Fruit fly (Drosophila melanogaster) whole organism, embryonic: ENCODE results near the gene CG10470.
A peak's percentile ranks its signal among the peaks of the same experiment; 100 is the strongest.

ENCODE experiments used
- Asciz ChIP-seq: fragments of 200-800 bp; sonication (Bioruptor generic); optimal IDR thresholded peaks from 2 replicates; lab custom pipeline; 2017; ENCODE audit warnings: missing biosample characterization, mild to moderate bottlenecking, missing genetic modification characterization, missing genetic modification reagents
- BEAF-32 ChIP-seq: fragments of 200-800 bp; sonication (Bioruptor generic); optimal IDR thresholded peaks from 3 replicates; lab custom pipeline; 2017; ENCODE audit warnings: missing biosample characterization, missing genetic modification characterization, mild to moderate bottlenecking, moderate library complexity, missing genetic modification reagents
- CG10321 ChIP-seq: fragments of 200-800 bp; sonication (Bioruptor generic); IDR thresholded peaks from 2 replicates; pipeline ENCODE4 v1.3.6; 2022; ENCODE audit warnings: missing biosample characterization, missing genetic modification characterization
- CG10366 ChIP-seq: fragments of 200-800 bp; sonication (Bioruptor generic); IDR thresholded peaks from 2 replicates; pipeline ENCODE4 v1.3.6; 2022; ENCODE audit warnings: missing biosample characterization, missing genetic modification characterization
- CG10543 ChIP-seq: fragments of 200-800 bp; sonication (Bioruptor generic); optimal IDR thresholded peaks from 3 replicates; lab custom pipeline; 2017; ENCODE audit warnings: missing biosample characterization, mild to moderate bottlenecking, missing genetic modification characterization, moderate library complexity
- CG12769 ChIP-seq: fragments of 200-800 bp; sonication (Bioruptor generic); optimal IDR thresholded peaks from 2 replicates; lab custom pipeline; 2019; ENCODE audit warnings: missing biosample characterization, mild to moderate bottlenecking, missing genetic modification characterization, moderate library complexity
- CG14667 ChIP-seq: fragments of 200-800 bp; sonication (Bioruptor generic); IDR thresholded peaks from 2 replicates; pipeline ENCODE4 v1.3.6; 2022; ENCODE audit warnings: missing biosample characterization, missing genetic modification characterization
- CG14965 ChIP-seq: fragments of 200-800 bp; sonication (Bioruptor generic); optimal IDR thresholded peaks from 2 replicates; lab custom pipeline; 2016; ENCODE audit warnings: missing biosample characterization, missing genetic modification characterization, borderline replicate concordance
- CG1602 ChIP-seq: fragments of 200-800 bp; sonication (Bioruptor generic); optimal IDR thresholded peaks from 3 replicates; lab custom pipeline; 2016; ENCODE audit warnings: missing biosample characterization, missing genetic modification characterization
- CG17912 ChIP-seq: fragments of 200-800 bp; sonication (Bioruptor generic); optimal IDR thresholded peaks from 2 replicates; lab custom pipeline; 2018; ENCODE audit warnings: missing biosample characterization, mild to moderate bottlenecking, missing genetic modification characterization
- CG1832 ChIP-seq: fragments of 200-800 bp; sonication (Bioruptor generic); optimal IDR thresholded peaks from 2 replicates; lab custom pipeline; 2017; ENCODE audit warnings: missing biosample characterization, mild to moderate bottlenecking, missing genetic modification characterization, inconsistent platforms
- CG3726 ChIP-seq: fragments of 200-800 bp; sonication (Bioruptor generic); IDR thresholded peaks from 3 replicates; pipeline ENCODE4, ENCODE4 v1.3.6; 2022; ENCODE audit warnings: missing biosample characterization, missing genetic modification characterization
- CG4404 ChIP-seq: fragments of 200-800 bp; sonication (Bioruptor generic); IDR thresholded peaks from 2 replicates; pipeline ENCODE4 v1.3.6; 2022; ENCODE audit warnings: missing biosample characterization, missing genetic modification characterization
- CG5180 ChIP-seq: fragments of 200-800 bp; sonication (Bioruptor generic); optimal IDR thresholded peaks from 3 replicates; lab custom pipeline; 2017; ENCODE audit warnings: missing biosample characterization, missing genetic modification characterization, mild to moderate bottlenecking, moderate library complexity, missing genetic modification reagents
- CG8359 ChIP-seq: fragments of 200-800 bp; sonication (Bioruptor generic); optimal IDR thresholded peaks from 2 replicates; lab custom pipeline; 2017; ENCODE audit warnings: missing biosample characterization, mild to moderate bottlenecking, missing genetic modification characterization, borderline replicate concordance
- CG9437 ChIP-seq: fragments of 200-800 bp; sonication (Bioruptor generic); optimal IDR thresholded peaks from 2 replicates; lab custom pipeline; 2018; ENCODE audit warnings: missing biosample characterization, mild to moderate bottlenecking, missing genetic modification characterization
- CHES-1-like ChIP-seq: fragments of 200-800 bp; sonication (Bioruptor generic); optimal IDR thresholded peaks from 2 replicates; lab custom pipeline; 2016; ENCODE audit warnings: missing biosample characterization, missing genetic modification characterization
- Dek ChIP-seq: fragments of 200-800 bp; sonication (Bioruptor generic); optimal IDR thresholded peaks from 3 replicates; lab custom pipeline; 2019; ENCODE audit warnings: missing biosample characterization, mild to moderate bottlenecking, missing genetic modification characterization, moderate library complexity
- Fer1 ChIP-seq: fragments of 200-800 bp; sonication (Bioruptor generic); optimal IDR thresholded peaks from 2 replicates; lab custom pipeline; 2017; ENCODE audit warnings: missing biosample characterization, mild to moderate bottlenecking, missing genetic modification characterization
- HLH3B ChIP-seq: fragments of 200-800 bp; sonication (Bioruptor generic); IDR thresholded peaks from 2 replicates; pipeline ENCODE4 v1.3.6; 2022; ENCODE audit warnings: missing biosample characterization, missing genetic modification characterization
- HLH4C ChIP-seq: fragments of 200-800 bp; sonication (Bioruptor generic); IDR thresholded peaks from 3 replicates; pipeline ENCODE4 v1.3.6; 2022; ENCODE audit warnings: missing biosample characterization, missing genetic modification characterization; ENCODE audit not compliant: partially characterized antibody
- Jarid2 ChIP-seq: fragments of 200-800 bp; sonication (Bioruptor generic); optimal IDR thresholded peaks from 3 replicates; lab custom pipeline; 2017; ENCODE audit warnings: mild to moderate bottlenecking, missing biosample characterization, missing genetic modification reagents, missing genetic modification characterization
- MTF-1 ChIP-seq: fragments of 200-800 bp; sonication (Bioruptor generic); optimal IDR thresholded peaks from 2 replicates; lab custom pipeline; 2018; ENCODE audit warnings: missing biosample characterization, mild to moderate bottlenecking, missing genetic modification characterization, borderline replicate concordance
- NFAT ChIP-seq: fragments of 200-800 bp; sonication (Bioruptor generic); IDR thresholded peaks from 2 replicates; pipeline ENCODE4 v1.3.6; 2022; ENCODE audit warnings: missing biosample characterization, missing genetic modification characterization
- Nf-YC ChIP-seq: fragments of 200-800 bp; optimal IDR thresholded peaks from 3 replicates; lab custom pipeline; 2019; ENCODE audit warnings: missing biosample characterization, mild to moderate bottlenecking, missing genetic modification characterization, moderate library complexity
- NfI ChIP-seq: fragments of 200-800 bp; sonication (Bioruptor generic); optimal IDR thresholded peaks from 3 replicates; lab custom pipeline; 2018; ENCODE audit warnings: missing biosample characterization, mild to moderate bottlenecking, missing genetic modification characterization, moderate library complexity
- Rfx ChIP-seq: fragments of 200-800 bp; sonication (Bioruptor generic); IDR thresholded peaks from 2 replicates; pipeline ENCODE4 v1.3.6; 2022; ENCODE audit warnings: missing biosample characterization, missing genetic modification characterization
- Sin3A ChIP-seq: fragments of >200 bp; optimal IDR thresholded peaks from 2 replicates; lab custom pipeline; 2018
- bab2 ChIP-seq: fragments of 200-800 bp; sonication (Bioruptor generic); optimal IDR thresholded peaks from 2 replicates; lab custom pipeline; 2016; ENCODE audit warnings: missing biosample characterization, missing genetic modification characterization
- cad ChIP-seq: fragments of >200 bp; optimal IDR thresholded peaks from 2 replicates; lab custom pipeline; 2017; ENCODE audit warnings: missing biosample characterization, missing genetic modification characterization
- fd3F ChIP-seq: fragments of 200-800 bp; sonication (Bioruptor generic); optimal IDR thresholded peaks from 2 replicates; lab custom pipeline; 2018; ENCODE audit warnings: missing biosample characterization, mild to moderate bottlenecking, missing genetic modification characterization, moderate library complexity
- fru ChIP-seq: fragments of >200 bp; optimal IDR thresholded peaks from 2 replicates; lab custom pipeline; 2017
- fu2 ChIP-seq: fragments of 200-800 bp; sonication (Bioruptor generic); optimal IDR thresholded peaks from 2 replicates; lab custom pipeline; 2016; ENCODE audit warnings: missing biosample characterization, missing genetic modification characterization
- gce ChIP-seq: fragments of 200-800 bp; sonication (Bioruptor generic); IDR thresholded peaks from 3 replicates; pipeline ENCODE4 v1.3.6; 2022; ENCODE audit warnings: missing biosample characterization, missing genetic modification characterization
- insv ChIP-seq, 2 experiments: fragments of 200-800 bp; sonication (Bioruptor generic); optimal IDR thresholded peaks; 3 replicates each; lab custom pipeline; 2016 to 2018; ENCODE audit warnings: missing biosample characterization in 2 of 2, missing genetic modification characterization in 2 of 2
- mld ChIP-seq: fragments of 200-800 bp; sonication (Bioruptor generic); IDR thresholded peaks from 3 replicates; pipeline ENCODE4 v1.3.6; 2022; ENCODE audit warnings: missing biosample characterization, missing genetic modification characterization; ENCODE audit not compliant: partially characterized antibody
- nerfin-2 ChIP-seq: fragments of 200-800 bp; sonication (Bioruptor generic); IDR thresholded peaks from 2 replicates; pipeline ENCODE4 v1.3.6; 2022; ENCODE audit warnings: missing biosample characterization, missing genetic modification characterization; ENCODE audit not compliant: partially characterized antibody
- onecut ChIP-seq: fragments of 200-800 bp; sonication (Bioruptor generic); IDR thresholded peaks from 2 replicates; pipeline ENCODE4 v1.3.6; 2022; ENCODE audit warnings: missing biosample characterization, missing genetic modification characterization
- pfk ChIP-seq: fragments of 200-800 bp; sonication (Bioruptor generic); optimal IDR thresholded peaks from 2 replicates; lab custom pipeline; 2018; ENCODE audit warnings: missing biosample characterization, mild to moderate bottlenecking, missing genetic modification characterization, moderate library complexity
- pnt ChIP-seq: fragments of 200-800 bp; sonication (Bioruptor generic); optimal IDR thresholded peaks from 3 replicates; lab custom pipeline; 2016; ENCODE audit warnings: missing biosample characterization, missing genetic modification characterization
- psq ChIP-seq: fragments of 200-800 bp; sonication (Bioruptor generic); optimal IDR thresholded peaks from 2 replicates; lab custom pipeline; 2017; ENCODE audit warnings: missing biosample characterization, missing genetic modification characterization
- run ChIP-seq: fragments of 200-800 bp; sonication (Bioruptor generic); optimal IDR thresholded peaks from 3 replicates; lab custom pipeline; 2018; ENCODE audit warnings: missing biosample characterization, mild to moderate bottlenecking, missing genetic modification characterization
- schlank ChIP-seq: fragments of 200-800 bp; sonication (Bioruptor generic); optimal IDR thresholded peaks from 2 replicates; lab custom pipeline; 2018; ENCODE audit warnings: missing biosample characterization, mild to moderate bottlenecking, missing genetic modification characterization
- sens ChIP-seq: fragments of 200-800 bp; sonication (Bioruptor generic); peaks from one replicate; lab custom pipeline; 2016; ENCODE audit warnings: missing biosample characterization, missing genetic modification characterization
- sens-2 ChIP-seq: fragments of 200-800 bp; sonication (Bioruptor generic); IDR thresholded peaks from 2 replicates; pipeline ENCODE4 v1.3.6; 2022; ENCODE audit warnings: missing biosample characterization, missing genetic modification characterization
- seq ChIP-seq: fragments of 200-800 bp; sonication (Bioruptor generic); IDR thresholded peaks from 2 replicates; pipeline ENCODE4 v1.3.6; 2022; ENCODE audit warnings: missing biosample characterization, missing genetic modification characterization
- sqz ChIP-seq: fragments of 200-800 bp; sonication (Bioruptor generic); optimal IDR thresholded peaks from 3 replicates; lab custom pipeline; 2018; ENCODE audit warnings: missing biosample characterization, mild to moderate bottlenecking, missing genetic modification characterization
- tll ChIP-seq, 2 experiments: fragments of 200-800 bp in 1 of 2; fragments of >200 bp in 1 of 2; sonication (Bioruptor generic) in 1 of 2; optimal IDR thresholded peaks; 2 replicates each; lab custom pipeline; 2017 to 2019; ENCODE audit warnings: missing biosample characterization in 2 of 2, missing genetic modification characterization in 2 of 2, mild to moderate bottlenecking in 1 of 2, moderate library complexity in 1 of 2
- trem ChIP-seq: fragments of 200-800 bp; optimal IDR thresholded peaks from 3 replicates; lab custom pipeline; 2019; ENCODE audit warnings: missing biosample characterization, mild to moderate bottlenecking, missing genetic modification characterization, moderate library complexity
- usp ChIP-seq: fragments of >200 bp; optimal IDR thresholded peaks from 2 replicates; lab custom pipeline; 2017; ENCODE audit warnings: missing biosample characterization, missing genetic modification characterization

Gene CG10470

DNA sequence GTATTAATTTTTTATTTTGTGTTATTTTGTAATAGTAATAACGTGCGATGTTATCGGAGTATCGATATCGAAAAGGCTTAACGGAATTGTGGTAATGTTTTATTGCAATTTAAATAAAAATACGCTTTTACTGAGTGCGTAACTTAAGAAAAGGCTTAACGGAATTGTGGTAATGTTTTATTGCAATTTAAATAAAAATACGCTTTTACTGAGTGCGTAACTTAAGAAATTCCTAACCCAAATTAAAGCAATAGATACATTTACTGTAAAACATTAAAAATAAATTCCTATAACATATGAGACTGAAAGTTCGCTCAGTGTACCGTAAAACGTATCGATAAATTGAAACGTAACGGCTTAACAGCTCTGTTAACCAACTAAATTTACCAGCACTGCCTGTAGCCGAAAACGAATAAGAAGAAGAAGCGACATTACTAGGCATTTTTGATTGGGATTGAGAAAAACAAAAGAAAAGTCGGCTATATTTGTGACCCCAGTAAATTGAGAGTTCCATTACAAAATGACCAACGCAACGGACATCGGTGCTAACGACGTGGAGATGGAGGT lies 2.7 kb downstream of the CG10470 start, which contains the start of gene Rpn3 (continued):
- TF ChIP-seq fd3F = peak; percentile 64
- no peak for TF ChIP-seq cad
- TF ChIP-seq run = peak; percentile 20
- no peak for TF ChIP-seq Asciz
- TF ChIP-seq CG17912 = no peak
- peak; percentile 83 for TF ChIP-seq trem (tag; lab: Kevin White, UChicago)
- TF ChIP-seq CG14965 (GFP tag; lab: Kevin White, UChicago) = no peak
- TF ChIP-seq Rfx (GFP tag; lab: Robert Waterston, UW) = peak; percentile 86
- TF ChIP-seq CG10366 (GFP tag; lab: Robert Waterston, UW) = peak; percentile 84
- TF ChIP-seq CG9437 (GFP tag; lab: Kevin White, UChicago) = peak; percentile 99
- peak; percentile 80 for TF ChIP-seq fu2 (GFP tag; lab: Kevin White, UChicago)
- TF ChIP-seq CG10321 (GFP tag; lab: Robert Waterston, UW) = peak; percentile 61; the same call in 1 of the 2 replicates
- no peak for TF ChIP-seq Sin3A (lab: Kevin White, UChicago)
- peak; percentile 79 for TF ChIP-seq NfI (GFP tag; lab: Kevin White, UChicago)
- peak; percentile 63 for TF ChIP-seq NFAT (GFP tag; lab: Robert Waterston, UW)
- TF ChIP-seq usp (GFP tag; lab: Kevin White, UChicago) = no peak
- TF ChIP-seq Nf-YC (tag; lab: Kevin White, UChicago) = peak; percentile 67
- no peak for TF ChIP-seq fru (lab: Kevin White, UChicago)
- peak; percentile 60 for TF ChIP-seq onecut
- peak; percentile 76; the same call in 1 of the 2 replicates for TF ChIP-seq sens-2 (GFP tag; lab: Robert Waterston, UW)
- no peak for TF ChIP-seq CG5180
- peak; percentile 88 for TF ChIP-seq CHES-1-like
- peak; percentile 75 for TF ChIP-seq nerfin-2 (GFP tag; lab: Robert Waterston, UW)
- peak; percentile 72 for TF ChIP-seq HLH4C (GFP tag; lab: Robert Waterston, UW)
- TF ChIP-seq CG12769 (tag; lab: Kevin White, UChicago) = no peak
- peak; percentile 62 for TF ChIP-seq pnt (GFP tag; lab: Kevin White, UChicago)
- peak; percentile 91 for TF ChIP-seq bab2 (GFP tag; lab: Kevin White, UChicago)
- TF ChIP-seq sqz = no peak
- TF ChIP-seq CG4404 (GFP tag; lab: Robert Waterston, UW) = peak; percentile 60
- no peak for TF ChIP-seq CG1832 (GFP tag; lab: Kevin White, UChicago)
- peak; percentile 70 for TF ChIP-seq BEAF-32 (GFP tag; lab: Kevin White, UChicago)
- no peak for TF ChIP-seq tll (GFP tag; optimal IDR thresholded peaks at IDR 0.05; lab: Kevin White, UChicago)
- no peak for TF ChIP-seq mld (GFP tag; lab: Robert Waterston, UW)
- TF ChIP-seq Dek (tag; lab: Kevin White, UChicago) = peak; percentile 75
- no peak for TF ChIP-seq CG8359 (GFP tag; lab: Kevin White, UChicago)
- no peak for TF ChIP-seq pfk (GFP tag; lab: Kevin White, UChicago)
- peak; percentile 34 for TF ChIP-seq psq
- no peak for TF ChIP-seq insv (GFP tag; optimal IDR thresholded peaks at IDR 0.05; lab: Kevin White, UChicago)
- 0 out of 3 replicates have a peak, but pooled peaks have one; percentile 33 for TF ChIP-seq gce (GFP tag; lab: Robert Waterston, UW)
- TF ChIP-seq CG3726 (GFP tag; lab: Robert Waterston, UW) = peak; percentile 54; the same call in 1 of the 3 replicates
- TF ChIP-seq MTF-1 (GFP tag; lab: Kevin White, UChicago) = no peak
- peak; percentile 97 for TF ChIP-seq sens (GFP tag; lab: Kevin White, UChicago)
- no peak for TF ChIP-seq Jarid2
- TF ChIP-seq schlank (tag; lab: Kevin White, UChicago) = peak; percentile 31
- peak; percentile 86 for TF ChIP-seq CG1602
- TF ChIP-seq HLH3B (GFP tag; lab: Robert Waterston, UW) = peak; percentile 82
- peak; percentile 16 for TF ChIP-seq CG10543 (GFP tag; lab: Kevin White, UChicago)
- TF ChIP-seq CG14667 (GFP tag; lab: Robert Waterston, UW) = peak; percentile 78
- TF ChIP-seq Fer1 (GFP tag; lab: Kevin White, UChicago) = peak; percentile 75
- peak; percentile 53; the same call in 1 of the 2 replicates for TF ChIP-seq seq (GFP tag; lab: Robert Waterston, UW)
